Worm (Caenorhabditis elegans): ENCODE results near the gene R09E10.5.

- TF ChIP-seq ets-4 (GFP tag; optimal IDR thresholded peaks at IDR 0.05) = no peak
- TF ChIP-seq hmg-1.2 (GFP tag; IDR thresholded peaks at IDR 0.05) = no peak
These were observed 51.5 kb downstream of the R09E10.5 start, which contains the start of gene daf-14 for ce11 chrIV:10250577-10251075.
